Fruit fly (Drosophila melanogaster) whole organism, embryonic: Measurements from ENCODE around the gene CG17230.

Source experiments
- CG6683 ChIP-seq: fragments of 200-800 bp; sonication (Bioruptor generic); optimal IDR thresholded peaks from 2 replicates; lab custom pipeline; 2017; ENCODE audit warnings: missing biosample characterization, mild to moderate bottlenecking, missing genetic modification characterization, missing genetic modification reagents
- kay ChIP-seq: fragments of 200-800 bp; sonication (Bioruptor generic); optimal IDR thresholded peaks from 2 replicates; lab custom pipeline; 2016; ENCODE audit warnings: missing biosample characterization, missing genetic modification characterization
- slbo ChIP-seq: fragments of 200-800 bp; sonication (Bioruptor generic); IDR thresholded peaks from 2 replicates; pipeline ENCODE4 v1.3.6; 2022; ENCODE audit warnings: missing biosample characterization, missing genetic modification characterization

dm6 chr3R:11402894-11403293 lies 34.7 kb upstream of the CG17230 start:
- TF ChIP-seq slbo, result no peak
- no peak for TF ChIP-seq kay
- TF ChIP-seq CG6683 (GFP tag; lab: Kevin White, UChicago), result no peak
